Fruit fly (Drosophila melanogaster): Measurements from ENCODE around the gene CG7800.

CG7800 gene

dm6 chr3R:8256040-8256439 lies 38.3 kb downstream of the CG7800 start:
- TF ChIP-seq p53 (GFP tag; optimal IDR thresholded peaks at IDR 0.05) (no peak), abd-A (tag; optimal IDR thresholded peaks at IDR 0.05) (no peak), peb (GFP tag; IDR thresholded peaks at IDR 0.05) (no peak), CG12071 (GFP tag; optimal IDR thresholded peaks at IDR 0.05) (peak; percentile 22), CG32772 (GFP tag; IDR thresholded peaks at IDR 0.05) (no peak), CG5245 (GFP tag; optimal IDR thresholded peaks at IDR 0.05) (no peak), CG13424 (tag; optimal IDR thresholded peaks at IDR 0.05) (peak; percentile 26), nom (GFP tag; optimal IDR thresholded peaks at IDR 0.05) (no peak), ranshi (GFP tag; IDR thresholded peaks at IDR 0.05) (0 out of 2 replicates have a peak, but pooled peaks have one; percentile 17), pum (GFP tag; optimal IDR thresholded peaks at IDR 0.05) (no peak), D19B (GFP tag; optimal IDR thresholded peaks at IDR 0.05) (no peak), lmd (GFP tag; IDR thresholded peaks at IDR 0.05) (peak; percentile 37; the same call in 1 of the 2 replicates), YL-1 (GFP tag; optimal IDR thresholded peaks at IDR 0.05) (no peak), unc-4 (GFP tag; IDR thresholded peaks at IDR 0.05; ENCODE audit: partially characterized antibody) (no peak), vnd (GFP tag; IDR thresholded peaks at IDR 0.05; ENCODE audit: partially characterized antibody) (no peak), NFAT (GFP tag; IDR thresholded peaks at IDR 0.05) (no peak), C15 (GFP tag; IDR thresholded peaks at IDR 0.05) (no peak), crp (GFP tag; optimal IDR thresholded peaks at IDR 0.05) (no peak), CG15269 (tag; optimal IDR thresholded peaks at IDR 0.05) (peak; percentile 52), row (GFP tag; IDR thresholded peaks at IDR 0.05) (peak; percentile 37; the same call in 2 of the 3 replicates), fu2 (GFP tag; optimal IDR thresholded peaks at IDR 0.05) (no peak), nerfin-2 (GFP tag; IDR thresholded peaks at IDR 0.05; ENCODE audit: partially characterized antibody) (no peak), CoRest (tag; optimal IDR thresholded peaks at IDR 0.05) (peak; percentile 43), Ets65A (GFP tag) (peak; percentile 86), org-1 (GFP tag; optimal IDR thresholded peaks at IDR 0.05) (peak; percentile 11), CG13624 (GFP tag; optimal IDR thresholded peaks at IDR 0.05) (peak; percentile 27), CG11695 (GFP tag; IDR thresholded peaks at IDR 0.05) (peak; percentile 42; the same call in 1 of the 3 replicates), ci (GFP tag; IDR thresholded peaks at IDR 0.05) (no peak), CrebB (tag; optimal IDR thresholded peaks at IDR 0.05) (no peak), CG7556 (GFP tag; optimal IDR thresholded peaks at IDR 0.05) (peak; percentile 31), phol (tag; optimal IDR thresholded peaks at IDR 0.05) (peak; percentile 33), HHEX (GFP tag; optimal IDR thresholded peaks at IDR 0.05) (peak; percentile 36), CG14441 (GFP tag; IDR thresholded peaks at IDR 0.05) (peak; percentile 45; the same call in 1 of the 2 replicates), CG2120 (GFP tag; optimal IDR thresholded peaks at IDR 0.05) (peak; percentile 61), insv (GFP tag; optimal IDR thresholded peaks at IDR 0.05) (no peak), psq (GFP tag; optimal IDR thresholded peaks at IDR 0.05) (no peak), lov (optimal IDR thresholded peaks at IDR 0.05) (no peak), lov (GFP tag; IDR thresholded peaks at IDR 0.05) (no peak), CG1603 (tag; optimal IDR thresholded peaks at IDR 0.05) (peak; percentile 11), CG10321 (GFP tag; IDR thresholded peaks at IDR 0.05) (no peak), sc (optimal IDR thresholded peaks at IDR 0.05) (no peak), sc (GFP tag; optimal IDR thresholded peaks at IDR 0.05) (no peak), NfI (GFP tag; optimal IDR thresholded peaks at IDR 0.05) (no peak), GATAe (GFP tag; conservative IDR thresholded peaks at IDR 0.05) (no peak), Spps (tag; optimal IDR thresholded peaks at IDR 0.05) (no peak), CG32532 (GFP tag; IDR thresholded peaks at IDR 0.05) (peak; percentile 23; the same call in 1 of the 2 replicates), Lim3 (GFP tag; IDR thresholded peaks at IDR 0.05) (no peak), CG9817 (tag; optimal IDR thresholded peaks at IDR 0.05) (peak; percentile 26), CG2678 (tag; optimal IDR thresholded peaks at IDR 0.05) (peak; percentile 61), Ptx1 (GFP tag; IDR thresholded peaks at IDR 0.05) (no peak), CG2116 (GFP tag; optimal IDR thresholded peaks at IDR 0.05) (no peak), Dip2 (GFP tag; IDR thresholded peaks at IDR 0.05) (no peak)

Data from whole organism, embryonic.